Fruit fly (Drosophila melanogaster) whole organism, prepupa: Measurements from ENCODE around the gene RIOK2.

Experiments
- Blimp-1 ChIP-seq: fragments of 200-800 bp; sonication (Bioruptor generic); optimal IDR thresholded peaks from 3 replicates; lab custom pipeline; 2017; ENCODE audit warnings: missing biosample characterization, missing genetic modification characterization, mild to moderate bottlenecking, moderate library complexity, missing genetic modification reagents
- CG10631 ChIP-seq: fragments of 200-800 bp; sonication (Bioruptor generic); optimal IDR thresholded peaks from 2 replicates; lab custom pipeline; 2016; ENCODE audit warnings: missing biosample characterization, missing genetic modification characterization
- CG11294 ChIP-seq: fragments of 200-800 bp; sonication (Bioruptor generic); IDR thresholded peaks from 2 replicates; pipeline ENCODE4 v1.3.6; 2022; ENCODE audit warnings: missing biosample characterization, missing genetic modification characterization
- CG11902 ChIP-seq: fragments of 200-800 bp; sonication (Bioruptor generic); optimal IDR thresholded peaks from 3 replicates; lab custom pipeline; 2016; ENCODE audit warnings: missing biosample characterization, missing genetic modification characterization
- CG15336 ChIP-seq: fragments of 200-800 bp; sonication (Bioruptor generic); IDR thresholded peaks from 2 replicates; pipeline ENCODE4 v1.3.6; 2022; ENCODE audit warnings: missing biosample characterization, missing genetic modification characterization
- CG1621 ChIP-seq: fragments of 200-800 bp; sonication (Bioruptor generic); optimal IDR thresholded peaks from 3 replicates; lab custom pipeline; 2018; ENCODE audit warnings: missing biosample characterization, mild to moderate bottlenecking, missing genetic modification characterization
- CG3032 ChIP-seq: fragments of 200-800 bp; optimal IDR thresholded peaks from 2 replicates; lab custom pipeline; 2019; ENCODE audit warnings: missing biosample characterization, mild to moderate bottlenecking, missing genetic modification characterization, moderate library complexity
- CG31627 ChIP-seq: fragments of 200-800 bp; sonication (Bioruptor generic); optimal IDR thresholded peaks from 3 replicates; lab custom pipeline; 2016; ENCODE audit warnings: missing biosample characterization, missing genetic modification characterization
- CG34406 ChIP-seq: fragments of 200-800 bp; sonication (Bioruptor generic); optimal IDR thresholded peaks from 3 replicates; lab custom pipeline; 2016; ENCODE audit warnings: missing biosample characterization, missing genetic modification characterization
- CG3919 ChIP-seq: fragments of 200-800 bp; sonication (Bioruptor generic); optimal IDR thresholded peaks from 3 replicates; lab custom pipeline; 2016; ENCODE audit warnings: missing biosample characterization, missing genetic modification characterization
- CG6276 ChIP-seq: fragments of 200-800 bp; sonication (Bioruptor generic); optimal IDR thresholded peaks from 2 replicates; lab custom pipeline; 2017; ENCODE audit warnings: missing biosample characterization, mild to moderate bottlenecking, missing genetic modification characterization
- CG6792 ChIP-seq: fragments of 200-800 bp; sonication (Bioruptor generic); optimal IDR thresholded peaks from 3 replicates; lab custom pipeline; 2016; ENCODE audit warnings: missing biosample characterization, missing genetic modification characterization
- CG6808 ChIP-seq: fragments of 200-800 bp; sonication (Bioruptor generic); optimal IDR thresholded peaks from 3 replicates; lab custom pipeline; 2017; ENCODE audit warnings: missing biosample characterization, missing genetic modification characterization, mild to moderate bottlenecking, moderate library complexity, missing genetic modification reagents
- CG7368 ChIP-seq: fragments of 200-800 bp; sonication (Bioruptor generic); optimal IDR thresholded peaks from 3 replicates; lab custom pipeline; 2016; ENCODE audit warnings: missing biosample characterization, missing genetic modification characterization
- CG8119 ChIP-seq: fragments of 200-800 bp; sonication (Bioruptor generic); IDR thresholded peaks from 3 replicates; pipeline ENCODE4 v1.3.6; 2022; ENCODE audit warnings: missing biosample characterization, missing genetic modification characterization
- CG8319 ChIP-seq: fragments of 200-800 bp; sonication (Bioruptor generic); optimal IDR thresholded peaks from 3 replicates; lab custom pipeline; 2016; ENCODE audit warnings: missing biosample characterization, missing genetic modification characterization
- CG8632 ChIP-seq: fragments of 200-800 bp; sonication (Bioruptor generic); optimal IDR thresholded peaks from 3 replicates; lab custom pipeline; 2016; ENCODE audit warnings: missing biosample characterization, missing genetic modification characterization
- Eip75B ChIP-seq: fragments of 200-800 bp; sonication (Bioruptor generic); optimal IDR thresholded peaks from 3 replicates; lab custom pipeline; 2016; ENCODE audit warnings: missing biosample characterization, missing genetic modification characterization
- Eip93F ChIP-seq: fragments of 200-800 bp; sonication (Bioruptor generic); optimal IDR thresholded peaks from 2 replicates; lab custom pipeline; 2016; ENCODE audit warnings: missing biosample characterization, mild to moderate bottlenecking, missing genetic modification characterization
- Ets21C ChIP-seq: fragments of 200-800 bp; sonication (Bioruptor generic); optimal IDR thresholded peaks from 3 replicates; lab custom pipeline; 2016; ENCODE audit warnings: missing biosample characterization, missing genetic modification characterization
- Ets96B ChIP-seq: fragments of 200-800 bp; optimal IDR thresholded peaks from 2 replicates; lab custom pipeline; 2019; ENCODE audit warnings: missing biosample characterization, mild to moderate bottlenecking, missing genetic modification characterization, moderate library complexity
- Gug ChIP-seq: fragments of 200-800 bp; sonication (Bioruptor generic); IDR thresholded peaks from 2 replicates; pipeline ENCODE4 v1.3.6; 2022; ENCODE audit warnings: missing biosample characterization, missing genetic modification characterization
- Hr4 ChIP-seq: fragments of 200-800 bp; sonication (Bioruptor generic); optimal IDR thresholded peaks from 3 replicates; lab custom pipeline; 2016; ENCODE audit warnings: missing biosample characterization, missing genetic modification characterization
- Lpt ChIP-seq: fragments of 200-800 bp; sonication (Bioruptor generic); optimal IDR thresholded peaks from 3 replicates; lab custom pipeline; 2016; ENCODE audit warnings: missing biosample characterization, missing genetic modification characterization
- Met ChIP-seq: fragments of 200-800 bp; sonication (Bioruptor generic); optimal IDR thresholded peaks from 3 replicates; lab custom pipeline; 2016; ENCODE audit warnings: missing biosample characterization, missing genetic modification characterization
- Smox ChIP-seq: fragments of 200-800 bp; sonication (Bioruptor generic); optimal IDR thresholded peaks from 3 replicates; lab custom pipeline; 2016; ENCODE audit warnings: missing biosample characterization, missing genetic modification characterization
- Sox102F ChIP-seq: fragments of 200-800 bp; sonication (Bioruptor generic); optimal IDR thresholded peaks from 2 replicates; lab custom pipeline; 2016; ENCODE audit warnings: missing biosample characterization, mild to moderate bottlenecking, missing genetic modification characterization
- Sox14 ChIP-seq: fragments of 200-800 bp; sonication (Bioruptor generic); optimal IDR thresholded peaks from 3 replicates; lab custom pipeline; 2016; ENCODE audit warnings: missing biosample characterization, missing genetic modification characterization
- Sox15 ChIP-seq: fragments of 200-800 bp; sonication (Bioruptor generic); optimal IDR thresholded peaks from 3 replicates; lab custom pipeline; 2016; ENCODE audit warnings: missing biosample characterization, missing genetic modification characterization
- achi ChIP-seq: fragments of 200-800 bp; sonication (Bioruptor generic); optimal IDR thresholded peaks from 3 replicates; lab custom pipeline; 2016; ENCODE audit warnings: missing biosample characterization, missing genetic modification characterization
- dac ChIP-seq: fragments of 200-800 bp; sonication (Bioruptor generic); optimal IDR thresholded peaks from 2 replicates; lab custom pipeline; 2017; ENCODE audit warnings: missing biosample characterization, mild to moderate bottlenecking, missing genetic modification characterization
- dsx ChIP-seq: fragments of 200-800 bp; optimal IDR thresholded peaks from 3 replicates; lab custom pipeline; 2019; ENCODE audit warnings: missing biosample characterization, mild to moderate bottlenecking, missing genetic modification characterization, moderate library complexity; ENCODE audit not compliant: poor library complexity, severe bottlenecking
- eg ChIP-seq: fragments of 200-800 bp; sonication (Bioruptor generic); IDR thresholded peaks from 3 replicates; pipeline ENCODE4 v1.3.6; 2022; ENCODE audit warnings: missing biosample characterization, missing genetic modification characterization
- esn ChIP-seq: fragments of 200-800 bp; sonication (Bioruptor generic); optimal IDR thresholded peaks from 2 replicates; lab custom pipeline; 2016; ENCODE audit warnings: missing biosample characterization, mild to moderate bottlenecking, missing genetic modification characterization, moderate library complexity
- fd59A ChIP-seq: fragments of 200-800 bp; sonication (Bioruptor generic); optimal IDR thresholded peaks from 2 replicates; lab custom pipeline; 2017; ENCODE audit warnings: missing biosample characterization, mild to moderate bottlenecking, missing genetic modification characterization, missing genetic modification reagents
- fd85E ChIP-seq: fragments of 200-800 bp; sonication (Bioruptor generic); optimal IDR thresholded peaks from 3 replicates; lab custom pipeline; 2016; ENCODE audit warnings: missing biosample characterization, missing genetic modification characterization
- fkh ChIP-seq: fragments of 200-800 bp; sonication (Bioruptor generic); optimal IDR thresholded peaks from 3 replicates; lab custom pipeline; 2017; ENCODE audit warnings: missing biosample characterization, mild to moderate bottlenecking, missing genetic modification characterization, moderate library complexity
- lz ChIP-seq: fragments of 200-800 bp; sonication (Bioruptor generic); optimal IDR thresholded peaks from 3 replicates; lab custom pipeline; 2016; ENCODE audit warnings: missing biosample characterization, missing genetic modification characterization
- net ChIP-seq: fragments of 200-800 bp; sonication (Bioruptor generic); optimal IDR thresholded peaks from 3 replicates; lab custom pipeline; 2016; ENCODE audit warnings: missing biosample characterization, missing genetic modification characterization
- pdm3 ChIP-seq: fragments of 200-800 bp; sonication (Bioruptor generic); optimal IDR thresholded peaks from 3 replicates; lab custom pipeline; 2016; ENCODE audit warnings: missing biosample characterization, missing genetic modification characterization
- salr ChIP-seq, 2 experiments: fragments of 200-800 bp; sonication (Bioruptor generic); optimal IDR thresholded peaks; 3 replicates each; lab custom pipeline; 2016 to 2018; ENCODE audit warnings: missing biosample characterization in 2 of 2, missing genetic modification characterization in 2 of 2, mild to moderate bottlenecking in 1 of 2
- spab ChIP-seq: fragments of 200-800 bp; sonication (Bioruptor generic); optimal IDR thresholded peaks from 2 replicates; lab custom pipeline; 2017; ENCODE audit warnings: missing biosample characterization, mild to moderate bottlenecking, missing genetic modification characterization, missing genetic modification reagents
- ss ChIP-seq, 2 experiments: fragments of 200-800 bp; sonication (Bioruptor generic); optimal IDR thresholded peaks; 2 replicates in 1 of 2; 3 replicates in 1 of 2; lab custom pipeline; 2017 to 2018; ENCODE audit warnings: mild to moderate bottlenecking in 2 of 2, missing biosample characterization in 2 of 2, missing genetic modification characterization in 2 of 2, moderate library complexity in 1 of 2
- svp ChIP-seq: fragments of 200-800 bp; sonication (Bioruptor generic); peaks from one replicate; lab custom pipeline; 2016; ENCODE audit warnings: missing biosample characterization, missing genetic modification characterization
- topi ChIP-seq: fragments of 200-800 bp; sonication (Bioruptor generic); optimal IDR thresholded peaks from 3 replicates; lab custom pipeline; 2016; ENCODE audit warnings: missing biosample characterization, missing genetic modification characterization

RIOK2 gene

dm6 chr3R:25258628-25259240 is 6.9 kb upstream of the RIOK2 start, which contains the start of gene CG11857 (continued):
- TF ChIP-seq Eip93F (GFP tag; lab: Kevin White, UChicago) (peak; percentile 89), CG6808 (GFP tag; lab: Kevin White, UChicago) (no peak), CG6792 (GFP tag; lab: Kevin White, UChicago) (peak; percentile 94), Sox102F (no peak), CG8319 (peak; percentile 93), Smox (GFP tag; lab: Kevin White, UChicago) (peak; percentile 97), pdm3 (GFP tag; lab: Kevin White, UChicago) (peak; percentile 97), Sox14 (GFP tag; lab: Kevin White, UChicago) (peak; percentile 97), fd59A (GFP tag; lab: Kevin White, UChicago) (peak; percentile 91)

- no peak for TF ChIP-seq Eip75B (GFP tag; lab: Kevin White, UChicago)
- TF ChIP-seq Sox15, result no peak
- TF ChIP-seq Hr4 (GFP tag; lab: Kevin White, UChicago), result no peak
- TF ChIP-seq Blimp-1 (GFP tag; lab: Kevin White, UChicago), result no peak
- TF ChIP-seq CG6276, result no peak
- TF ChIP-seq CG34406 (GFP tag; lab: Kevin White, UChicago), result no peak
- TF ChIP-seq CG7368 (GFP tag; lab: Kevin White, UChicago), result no peak
- no peak for TF ChIP-seq esn (GFP tag; lab: Kevin White, UChicago)
- no peak for TF ChIP-seq salr (GFP tag; optimal IDR thresholded peaks at IDR 0.05; lab: Kevin White, UChicago)
- no peak for TF ChIP-seq CG11294
- no peak for TF ChIP-seq CG11902 (GFP tag; lab: Kevin White, UChicago)
These were observed 5.0 kb upstream of the RIOK2 start for dm6 chr3R:25260670-25261069.

- TF ChIP-seq CG6792 (GFP tag; lab: Kevin White, UChicago) (no peak), Ets21C (GFP tag; lab: Kevin White, UChicago) (no peak), CG8632 (GFP tag; lab: Kevin White, UChicago) (no peak), CG11902 (GFP tag; lab: Kevin White, UChicago) (no peak), topi (GFP tag; lab: Kevin White, UChicago) (no peak), Sox14 (GFP tag; lab: Kevin White, UChicago) (no peak), CG3032 (tag; lab: Kevin White, UChicago) (peak; percentile 58), dsx (GFP tag; lab: Kevin White, UChicago) (peak; percentile 37), Hr4 (GFP tag; lab: Kevin White, UChicago) (no peak), fkh (GFP tag; lab: Kevin White, UChicago) (peak; percentile 76), CG6808 (GFP tag; lab: Kevin White, UChicago) (no peak), svp (GFP tag; lab: Kevin White, UChicago) (peak; percentile 95), fd85E (no peak), CG8119 (GFP tag; lab: Robert Waterston, UW) (peak; percentile 44; the same call in 2 of the 3 replicates), Eip75B (GFP tag; lab: Kevin White, UChicago) (no peak), Met (GFP tag; lab: Kevin White, UChicago) (no peak), net (GFP tag; lab: Kevin White, UChicago) (no peak), CG31627 (peak; percentile 73), CG10631 (GFP tag; lab: Kevin White, UChicago) (no peak), Lpt (peak; percentile 6), Sox102F (no peak), lz (GFP tag; lab: Kevin White, UChicago) (peak; percentile 77), Gug (peak; percentile 65), CG15336 (GFP tag; lab: Robert Waterston, UW) (0 out of 2 replicates have a peak, but pooled peaks have one; percentile 43), fd59A (GFP tag; lab: Kevin White, UChicago) (no peak), Ets96B (tag; lab: Kevin White, UChicago) (peak; percentile 53), Blimp-1 (GFP tag; lab: Kevin White, UChicago) (no peak), eg (GFP tag; lab: Robert Waterston, UW) (peak; percentile 72; the same call in 2 of the 3 replicates), Smox (GFP tag; lab: Kevin White, UChicago) (no peak), achi (GFP tag; lab: Kevin White, UChicago) (peak; percentile 36), CG3919 (GFP tag; lab: Kevin White, UChicago) (no peak), ss (GFP tag; optimal IDR thresholded peaks at IDR 0.05; lab: Kevin White, UChicago) (no peak), spab (no peak), dac (GFP tag; lab: Kevin White, UChicago) (no peak), CG6276 (no peak), CG1621 (peak; percentile 44), CG11294 (peak; percentile 28; the same call in 1 of the 2 replicates)
These were observed 3.3 kb upstream of the RIOK2 start, which contains the start of the genes Kdsr and CG11858 for dm6 chr3R:25262322-25262761. Gene Kdsr, minus strand, starts transcription at chr3R:25262498. Gene CG11858, plus strand, starts transcription at chr3R:25262741.
